Fruit fly (Drosophila melanogaster) whole organism, embryonic: ENCODE measurements around the gene Vha16-5.

Experiments used
- Atf6 ChIP-seq: fragments of 200-800 bp; sonication (Bioruptor generic); IDR thresholded peaks from 2 replicates; pipeline ENCODE4 v1.3.6; 2022; ENCODE audit warnings: missing biosample characterization, missing genetic modification characterization
- CG10267 ChIP-seq: fragments of 200-800 bp; sonication (Bioruptor generic); optimal IDR thresholded peaks from 2 replicates; lab custom pipeline; 2018; ENCODE audit warnings: missing biosample characterization, mild to moderate bottlenecking, missing genetic modification characterization, moderate library complexity
- CG11085 ChIP-seq: fragments of 200-800 bp; sonication (Bioruptor generic); IDR thresholded peaks from 2 replicates; pipeline ENCODE4 v1.3.6; 2022; ENCODE audit warnings: missing biosample characterization, missing genetic modification characterization
- CG11398 ChIP-seq: fragments of 200-800 bp; sonication (Bioruptor generic); optimal IDR thresholded peaks from 2 replicates; lab custom pipeline; 2016; ENCODE audit warnings: missing biosample characterization, missing genetic modification characterization
- CG14667 ChIP-seq: fragments of 200-800 bp; sonication (Bioruptor generic); IDR thresholded peaks from 2 replicates; pipeline ENCODE4 v1.3.6; 2022; ENCODE audit warnings: missing biosample characterization, missing genetic modification characterization
- CG14710 ChIP-seq: fragments of 200-800 bp; sonication (Bioruptor generic); optimal IDR thresholded peaks from 3 replicates; lab custom pipeline; 2019; ENCODE audit warnings: missing biosample characterization, mild to moderate bottlenecking, missing genetic modification characterization, moderate library complexity
- CG1647 ChIP-seq: fragments of 200-800 bp; sonication (Bioruptor generic); optimal IDR thresholded peaks from 3 replicates; lab custom pipeline; 2016; ENCODE audit warnings: missing biosample characterization, missing genetic modification characterization
- CG17612 ChIP-seq: fragments of 200-800 bp; sonication (Bioruptor generic); IDR thresholded peaks from 2 replicates; pipeline ENCODE4 v1.3.6; 2022; ENCODE audit warnings: missing biosample characterization, missing genetic modification characterization
- CG2116 ChIP-seq: fragments of 200-800 bp; sonication (Bioruptor generic); optimal IDR thresholded peaks from 3 replicates; lab custom pipeline; 2018; ENCODE audit warnings: missing biosample characterization, mild to moderate bottlenecking, missing genetic modification characterization
- CG2199 ChIP-seq: fragments of 200-800 bp; sonication (Bioruptor generic); IDR thresholded peaks from 3 replicates; pipeline ENCODE4 v1.3.6; 2022; ENCODE audit warnings: missing biosample characterization, missing genetic modification characterization
- CG30020 ChIP-seq: fragments of 200-800 bp; optimal IDR thresholded peaks from 2 replicates; lab custom pipeline; 2019; ENCODE audit warnings: missing biosample characterization, mild to moderate bottlenecking, missing genetic modification characterization, moderate library complexity
- CG31224 ChIP-seq: fragments of 200-800 bp; sonication (Bioruptor generic); IDR thresholded peaks from 2 replicates; pipeline ENCODE4 v1.3.6; 2022; ENCODE audit warnings: missing biosample characterization, missing genetic modification characterization
- CG3847 ChIP-seq: fragments of 200-800 bp; sonication (Bioruptor generic); IDR thresholded peaks from 2 replicates; pipeline ENCODE4 v1.3.6; 2022; ENCODE audit warnings: missing biosample characterization, missing genetic modification characterization
- CG4328 ChIP-seq: fragments of 200-800 bp; sonication (Bioruptor generic); optimal IDR thresholded peaks from 3 replicates; lab custom pipeline; 2017; ENCODE audit warnings: missing biosample characterization, missing genetic modification reagents, missing genetic modification characterization
- CG4360 ChIP-seq: fragments of 200-800 bp; sonication (Bioruptor generic); IDR thresholded peaks from 2 replicates; pipeline ENCODE4 v1.3.6; 2022; ENCODE audit warnings: missing biosample characterization, missing genetic modification characterization
- CG4730 ChIP-seq: fragments of 200-800 bp; sonication (Bioruptor generic); IDR thresholded peaks from 2 replicates; pipeline ENCODE4 v1.3.6; 2022; ENCODE audit warnings: missing biosample characterization, missing genetic modification characterization
- CG8944 ChIP-seq: fragments of 200-800 bp; sonication (Bioruptor generic); optimal IDR thresholded peaks from 3 replicates; lab custom pipeline; 2016; ENCODE audit warnings: missing biosample characterization, missing genetic modification characterization
- CkIIα-i1 ChIP-seq: fragments of 200-800 bp; sonication (Bioruptor generic); IDR thresholded peaks from 2 replicates; pipeline ENCODE4 v1.3.6; 2022; ENCODE audit warnings: missing biosample characterization, missing genetic modification characterization
- Dek ChIP-seq: fragments of 200-800 bp; sonication (Bioruptor generic); optimal IDR thresholded peaks from 3 replicates; lab custom pipeline; 2019; ENCODE audit warnings: missing biosample characterization, mild to moderate bottlenecking, missing genetic modification characterization, moderate library complexity
- Dfd ChIP-seq, 2 experiments: fragments of >200 bp; optimal IDR thresholded peaks; 2 replicates each; lab custom pipeline; 2017; ENCODE audit warnings: missing biosample characterization in 2 of 2, missing genetic modification characterization in 2 of 2
- H2.0 ChIP-seq: fragments of 200-800 bp; sonication (Bioruptor generic); IDR thresholded peaks from 2 replicates; pipeline ENCODE4 v1.3.6; 2022; ENCODE audit warnings: missing biosample characterization, missing genetic modification characterization
- Lpt ChIP-seq: fragments of >200 bp; optimal IDR thresholded peaks from 2 replicates; lab custom pipeline; 2018; ENCODE audit warnings: missing biosample characterization, missing genetic modification characterization
- Mad ChIP-seq: fragments of 200-800 bp; sonication (Bioruptor generic); optimal IDR thresholded peaks from 2 replicates; lab custom pipeline; 2016; ENCODE audit warnings: missing biosample characterization, missing genetic modification characterization
- Neu2 ChIP-seq: fragments of 200-800 bp; sonication (Bioruptor generic); optimal IDR thresholded peaks from 3 replicates; lab custom pipeline; 2016; ENCODE audit warnings: missing biosample characterization, missing genetic modification characterization, borderline replicate concordance
- Nf-YA ChIP-seq: fragments of 200-800 bp; sonication (Bioruptor generic); IDR thresholded peaks from 2 replicates; pipeline ENCODE4 v1.3.6; 2022; ENCODE audit warnings: missing biosample characterization, missing genetic modification characterization
- Sin3A ChIP-seq: fragments of >200 bp; optimal IDR thresholded peaks from 2 replicates; lab custom pipeline; 2018
- Xrp1 ChIP-seq: fragments of 200-800 bp; sonication (Bioruptor generic); IDR thresholded peaks from 2 replicates; pipeline ENCODE4 v1.3.6; 2022; ENCODE audit warnings: missing biosample characterization, missing genetic modification characterization
- YL-1 ChIP-seq: fragments of 200-800 bp; sonication (Bioruptor generic); optimal IDR thresholded peaks from 3 replicates; lab custom pipeline; 2017; ENCODE audit warnings: missing biosample characterization, mild to moderate bottlenecking, missing genetic modification characterization
- abd-A ChIP-seq: fragments of 200-800 bp; sonication (Bioruptor generic); optimal IDR thresholded peaks from 3 replicates; lab custom pipeline; 2019; ENCODE audit warnings: missing biosample characterization, mild to moderate bottlenecking, missing genetic modification characterization, moderate library complexity
- al ChIP-seq: fragments of 200-800 bp; sonication (Bioruptor generic); IDR thresholded peaks from 2 replicates; pipeline ENCODE4 v1.3.6; 2022; ENCODE audit warnings: missing biosample characterization, missing genetic modification characterization
- crc ChIP-seq: fragments of 200-800 bp; sonication (Bioruptor generic); optimal IDR thresholded peaks from 2 replicates; lab custom pipeline; 2016; ENCODE audit warnings: missing biosample characterization, missing genetic modification characterization
- danr ChIP-seq: fragments of 200-800 bp; sonication (Bioruptor generic); IDR thresholded peaks from 2 replicates; pipeline ENCODE4 v1.3.6; 2022; ENCODE audit warnings: missing biosample characterization, missing genetic modification characterization
- dmrt99B ChIP-seq: fragments of 200-800 bp; sonication (Bioruptor generic); optimal IDR thresholded peaks from 2 replicates; lab custom pipeline; 2018; ENCODE audit warnings: missing biosample characterization, mild to moderate bottlenecking, missing genetic modification characterization, moderate library complexity
- gcm ChIP-seq: fragments of 200-800 bp; sonication (Bioruptor generic); optimal IDR thresholded peaks from 2 replicates; lab custom pipeline; 2019; ENCODE audit warnings: missing biosample characterization, mild to moderate bottlenecking, missing genetic modification characterization, moderate library complexity
- inv ChIP-seq: fragments of 200-800 bp; sonication (Bioruptor generic); IDR thresholded peaks from 2 replicates; pipeline ENCODE4 v1.3.6; 2022; ENCODE audit warnings: missing biosample characterization, missing genetic modification characterization; ENCODE audit not compliant: partially characterized antibody
- jing ChIP-seq: fragments of 200-800 bp; sonication (Bioruptor generic); optimal IDR thresholded peaks from 2 replicates; lab custom pipeline; 2018; ENCODE audit warnings: missing biosample characterization, mild to moderate bottlenecking, missing genetic modification characterization
- jumu ChIP-seq: fragments of 200-800 bp; sonication (Bioruptor generic); optimal IDR thresholded peaks from 3 replicates; lab custom pipeline; 2016; ENCODE audit warnings: missing biosample characterization, missing genetic modification characterization
- klu ChIP-seq: fragments of 200-800 bp; sonication (Bioruptor generic); IDR thresholded peaks from 2 replicates; pipeline ENCODE4 v1.3.6; 2022; ENCODE audit warnings: missing biosample characterization, missing genetic modification characterization
- mam ChIP-seq: fragments of 200-800 bp; sonication (Bioruptor generic); optimal IDR thresholded peaks from 3 replicates; lab custom pipeline; 2016; ENCODE audit warnings: missing biosample characterization, missing genetic modification characterization
- mirr ChIP-seq: fragments of 200-800 bp; sonication (Bioruptor generic); optimal IDR thresholded peaks from 3 replicates; lab custom pipeline; 2018; ENCODE audit warnings: missing biosample characterization, mild to moderate bottlenecking, missing genetic modification characterization
- nmo ChIP-seq: fragments of 200-800 bp; sonication (Bioruptor generic); optimal IDR thresholded peaks from 2 replicates; lab custom pipeline; 2018; ENCODE audit warnings: missing biosample characterization, mild to moderate bottlenecking, missing genetic modification characterization, moderate library complexity
- psq ChIP-seq: fragments of 200-800 bp; sonication (Bioruptor generic); optimal IDR thresholded peaks from 2 replicates; lab custom pipeline; 2017; ENCODE audit warnings: missing biosample characterization, missing genetic modification characterization
- run ChIP-seq: fragments of 200-800 bp; sonication (Bioruptor generic); optimal IDR thresholded peaks from 3 replicates; lab custom pipeline; 2018; ENCODE audit warnings: missing biosample characterization, mild to moderate bottlenecking, missing genetic modification characterization
- scrt ChIP-seq: fragments of 200-800 bp; sonication (Bioruptor generic); optimal IDR thresholded peaks from 2 replicates; lab custom pipeline; 2018; ENCODE audit warnings: missing biosample characterization, mild to moderate bottlenecking, missing genetic modification characterization, moderate library complexity
- sens-2 ChIP-seq: fragments of 200-800 bp; sonication (Bioruptor generic); IDR thresholded peaks from 2 replicates; pipeline ENCODE4 v1.3.6; 2022; ENCODE audit warnings: missing biosample characterization, missing genetic modification characterization
- tio ChIP-seq: fragments of 200-800 bp; sonication (Bioruptor generic); optimal IDR thresholded peaks from 2 replicates; lab custom pipeline; 2017; ENCODE audit warnings: missing biosample characterization, missing genetic modification characterization, inconsistent platforms
- tna ChIP-seq: fragments of 200-800 bp; sonication (Bioruptor generic); IDR thresholded peaks from 2 replicates; pipeline ENCODE4 v1.3.6; 2022; ENCODE audit warnings: missing biosample characterization, missing genetic modification characterization; ENCODE audit not compliant: partially characterized antibody
- vnd ChIP-seq: fragments of 200-800 bp; sonication (Bioruptor generic); IDR thresholded peaks from 3 replicates; pipeline ENCODE4 v1.3.6; 2022; ENCODE audit warnings: missing biosample characterization, missing genetic modification characterization; ENCODE audit not compliant: partially characterized antibody
- wdn ChIP-seq: fragments of 200-800 bp; sonication (Bioruptor generic); IDR thresholded peaks from 2 replicates; pipeline ENCODE4 v1.3.6; 2022; ENCODE audit warnings: missing biosample characterization, missing genetic modification characterization
- wek ChIP-seq: fragments of 200-800 bp; sonication (Bioruptor generic); optimal IDR thresholded peaks from 3 replicates; lab custom pipeline; 2018; ENCODE audit warnings: missing biosample characterization, mild to moderate bottlenecking, missing genetic modification characterization, moderate library complexity

Gene Vha16-5

dm6 chr2L:10736993-10737756, at the start of gene Vha16-5, which contains the start of gene CG12299 (continued):
- TF ChIP-seq jing = peak; percentile 43
- peak; percentile 74 for TF ChIP-seq mam (GFP tag; lab: Kevin White, UChicago)
- TF ChIP-seq CkIIα-i1 (GFP tag; lab: Robert Waterston, UW) = 0 out of 2 replicates have a peak, but pooled peaks have one; percentile 10
- TF ChIP-seq CG30020 (tag; lab: Kevin White, UChicago) = peak; percentile 70
- peak; percentile 28 for TF ChIP-seq CG4328 (GFP tag; lab: Kevin White, UChicago)
- peak; percentile 68; the same call in 1 of the 2 replicates for TF ChIP-seq CG17612 (GFP tag; lab: Robert Waterston, UW)
- 0 out of 2 replicates have a peak, but pooled peaks have one; percentile 9 for TF ChIP-seq danr (GFP tag; lab: Robert Waterston, UW)
- TF ChIP-seq psq = peak; percentile 68
- peak; percentile 87 for TF ChIP-seq Mad (GFP tag; lab: Kevin White, UChicago)
- no peak for TF ChIP-seq run (tag; lab: Kevin White, UChicago)
- TF ChIP-seq Dek (tag; lab: Kevin White, UChicago) = peak; percentile 56
- peak; percentile 57 for TF ChIP-seq CG10267 (tag; lab: Kevin White, UChicago)
- peak; percentile 72 for TF ChIP-seq al
- TF ChIP-seq tio = no peak
- TF ChIP-seq CG8944 (GFP tag; lab: Kevin White, UChicago) = peak; percentile 82
- peak; percentile 80 for TF ChIP-seq vnd (GFP tag; lab: Robert Waterston, UW)
- TF ChIP-seq Dfd (GFP tag; optimal IDR thresholded peaks at IDR 0.05; lab: Kevin White, UChicago) = no peak
- peak; percentile 95 for TF ChIP-seq H2.0 (GFP tag; lab: Robert Waterston, UW)
- peak; percentile 92 for TF ChIP-seq CG1647 (GFP tag; lab: Kevin White, UChicago)
- TF ChIP-seq CG14710 = peak; percentile 76
- TF ChIP-seq crc (GFP tag; lab: Kevin White, UChicago) = no peak
- TF ChIP-seq dmrt99B (tag; lab: Kevin White, UChicago) = no peak
- peak; percentile 79 for TF ChIP-seq CG11398 (GFP tag; lab: Kevin White, UChicago)
- TF ChIP-seq CG14667 (GFP tag; lab: Robert Waterston, UW) = peak; percentile 70
- TF ChIP-seq Neu2 (GFP tag; lab: Kevin White, UChicago) = no peak
- TF ChIP-seq CG2199 (GFP tag; lab: Robert Waterston, UW) = peak; percentile 75; the same call in 1 of the 3 replicates
- TF ChIP-seq sens-2 = peak; percentile 63; the same call in 1 of the 2 replicates
- TF ChIP-seq nmo (GFP tag; lab: Kevin White, UChicago) = peak; percentile 75
- TF ChIP-seq klu = peak; percentile 54; the same call in 1 of the 2 replicates
- peak; percentile 64 for TF ChIP-seq CG31224 (GFP tag; lab: Robert Waterston, UW)
- peak; percentile 47 for TF ChIP-seq mirr (GFP tag; lab: Kevin White, UChicago)
- peak; percentile 95 for TF ChIP-seq Xrp1 (GFP tag; lab: Robert Waterston, UW)
- peak; percentile 73 for TF ChIP-seq inv (GFP tag; lab: Robert Waterston, UW)
- TF ChIP-seq jumu (GFP tag; lab: Kevin White, UChicago) = peak; percentile 70
- TF ChIP-seq YL-1 (GFP tag; lab: Kevin White, UChicago) = no peak
- TF ChIP-seq Lpt = no peak
- TF ChIP-seq scrt (GFP tag; lab: Kevin White, UChicago) = no peak
- TF ChIP-seq Nf-YA (GFP tag; lab: Robert Waterston, UW) = peak; percentile 74; the same call in 1 of the 2 replicates
- peak; percentile 88 for TF ChIP-seq Atf6
- TF ChIP-seq CG4360 = peak; percentile 59; the same call in 1 of the 2 replicates
- TF ChIP-seq CG2116 (GFP tag; lab: Kevin White, UChicago) = peak; percentile 75
- TF ChIP-seq Sin3A (lab: Kevin White, UChicago) = no peak
- peak; percentile 70 for TF ChIP-seq wdn (GFP tag; lab: Robert Waterston, UW)
- peak; percentile 86 for TF ChIP-seq CG4730 (GFP tag; lab: Robert Waterston, UW)
- TF ChIP-seq gcm (GFP tag; lab: Kevin White, UChicago) = no peak
- TF ChIP-seq abd-A = no peak
- peak; percentile 90 for TF ChIP-seq CG3847
- TF ChIP-seq tna (GFP tag; lab: Robert Waterston, UW) = peak; percentile 84
- TF ChIP-seq CG11085 (GFP tag; lab: Robert Waterston, UW) = peak; percentile 69
- TF ChIP-seq wek (GFP tag; lab: Kevin White, UChicago) = no peak
